Worm (Caenorhabditis elegans) whole organism, L1 larva: Measurements from ENCODE around the gene ZK177.11.

Experiments used
- C04F5.9 ChIP-seq: sonication (generic microtip); optimal IDR thresholded peaks from 2 replicates; lab custom pipeline; 2016; ENCODE audit warnings: missing genetic modification characterization, missing compliant biosample characterization
- C34B4.2 ChIP-seq: sonication (generic microtip); optimal IDR thresholded peaks from 2 replicates; lab custom pipeline; 2017; ENCODE audit warnings: mild to moderate bottlenecking, missing genetic modification characterization, missing compliant biosample characterization
- F16B12.6 ChIP-seq: fragments of 150-350 bp; optimal IDR thresholded peaks from 2 replicates; lab custom pipeline; 2014; ENCODE audit warnings: missing biosample characterization, missing genetic modification characterization
- Y116A8C.19 ChIP-seq: sonication (generic microtip); optimal IDR thresholded peaks from 2 replicates; lab custom pipeline; 2016; ENCODE audit warnings: missing compliant biosample characterization, missing genetic modification characterization, borderline replicate concordance
- aly-2 ChIP-seq: fragments of 150-350 bp; optimal IDR thresholded peaks from 2 replicates; lab custom pipeline; 2014; ENCODE audit warnings: missing biosample characterization, missing genetic modification characterization
- ama-1 ChIP-seq: fragments of 150-350 bp; optimal IDR thresholded peaks from 2 replicates; lab custom pipeline; 2014
- blmp-1 ChIP-seq: fragments of 150-350 bp; optimal IDR thresholded peaks from 2 replicates; lab custom pipeline; 2014; ENCODE audit warnings: missing biosample characterization, missing genetic modification characterization
- ceh-88 ChIP-seq: fragments of 200-800 bp; sonication (Bioruptor generic); IDR thresholded peaks from 2 replicates; pipeline ENCODE4 v1.3.6; 2022; ENCODE audit warnings: missing genetic modification characterization, missing compliant biosample characterization
- ceh-90 ChIP-seq: sonication (generic microtip); optimal IDR thresholded peaks from 2 replicates; lab custom pipeline; 2016; ENCODE audit warnings: missing genetic modification characterization, missing compliant biosample characterization
- dpl-1 ChIP-seq, 3 experiments: fragments of 150-350 bp in 2 of 3; sonication (generic microtip) in 1 of 3; optimal IDR thresholded peaks; 2 replicates each; lab custom pipeline; 2014 to 2017; ENCODE audit warnings: missing biosample characterization in 3 of 3, missing genetic modification characterization in 3 of 3, missing genetic modification reagents in 3 of 3
- dsc-1 ChIP-seq: sonication (generic microtip); optimal IDR thresholded peaks from 2 replicates; lab custom pipeline; 2016; ENCODE audit warnings: mild to moderate bottlenecking, missing genetic modification characterization, missing compliant biosample characterization
- efl-1 ChIP-seq, 4 experiments: fragments of 150-350 bp; optimal IDR thresholded peaks in 3 of 4; peaks in 1 of 4; 1 replicate in 1 of 4; 2 replicates in 3 of 4; lab custom pipeline; 2014; ENCODE audit warnings: missing biosample characterization in 2 of 4, missing genetic modification characterization in 2 of 4, missing genetic modification reagents in 2 of 4
- egl-27 ChIP-seq, 2 experiments: fragments of 150-350 bp in 1 of 2; sonication (generic microtip); optimal IDR thresholded peaks; 3 replicates each; lab custom pipeline; 2017 to 2018; ENCODE audit warnings: missing biosample characterization in 2 of 2, missing genetic modification characterization in 2 of 2, missing genetic modification reagents in 2 of 2
- elt-3 ChIP-seq, 6 experiments: fragments of 150-350 bp in 1 of 6; sonication (generic microtip); optimal IDR thresholded peaks; 2 replicates each; lab custom pipeline; 2017 to 2018; ENCODE audit warnings: missing biosample characterization in 6 of 6, missing genetic modification characterization in 6 of 6, inconsistent platforms in 1 of 6
- fkh-10 ChIP-seq: sonication (generic microtip); optimal IDR thresholded peaks from 2 replicates; lab custom pipeline; 2017; ENCODE audit warnings: missing biosample characterization, missing genetic modification reagents, missing genetic modification characterization
- fkh-4 ChIP-seq: sonication (generic microtip); optimal IDR thresholded peaks from 2 replicates; lab custom pipeline; 2016; ENCODE audit warnings: missing compliant biosample characterization, missing genetic modification characterization, borderline replicate concordance
- fkh-8 ChIP-seq: sonication (generic microtip); optimal IDR thresholded peaks from 2 replicates; lab custom pipeline; 2016; ENCODE audit warnings: mild to moderate bottlenecking, missing genetic modification characterization, missing compliant biosample characterization
- fos-1 ChIP-seq: fragments of 150-350 bp; optimal IDR thresholded peaks from 2 replicates; lab custom pipeline; 2014; ENCODE audit warnings: missing biosample characterization, missing genetic modification characterization
- grh-1 ChIP-seq: fragments of 200-800 bp; sonication (Bioruptor generic); IDR thresholded peaks from 2 replicates; pipeline ENCODE4 v1.3.6; 2022; ENCODE audit warnings: missing genetic modification reagents, missing genetic modification characterization, missing compliant biosample characterization
- hlh-17 ChIP-seq: fragments of 200-800 bp; sonication (Bioruptor generic); optimal IDR thresholded peaks from 2 replicates; lab custom pipeline; 2018; ENCODE audit warnings: missing genetic modification characterization, mild to moderate bottlenecking, missing compliant biosample characterization, moderate library complexity, borderline replicate concordance
- hlh-4 ChIP-seq: sonication (generic microtip); optimal IDR thresholded peaks from 2 replicates; lab custom pipeline; 2016; ENCODE audit warnings: mild to moderate bottlenecking, missing genetic modification characterization, missing compliant biosample characterization
- hpl-2 ChIP-seq: fragments of 150-350 bp; optimal IDR thresholded peaks from 2 replicates; lab custom pipeline; 2014; ENCODE audit warnings: missing biosample characterization, missing genetic modification reagents, missing genetic modification characterization
- lin-14 ChIP-seq: fragments of 200-800 bp; sonication (Bioruptor generic); optimal IDR thresholded peaks from 2 replicates; lab custom pipeline; 2018; ENCODE audit warnings: mild to moderate bottlenecking, missing genetic modification characterization, moderate library complexity, missing compliant biosample characterization
- lin-15B ChIP-seq: fragments of 150-350 bp; sonication (generic microtip); optimal IDR thresholded peaks from 3 replicates; lab custom pipeline; 2014; ENCODE audit warnings: missing biosample characterization, missing genetic modification characterization
- lin-35 ChIP-seq, 2 experiments: fragments of 150-350 bp; optimal IDR thresholded peaks; 2 replicates each; lab custom pipeline; 2014; ENCODE audit warnings: missing biosample characterization in 2 of 2, missing genetic modification characterization in 2 of 2, missing genetic modification reagents in 2 of 2
- lin-39 ChIP-seq: fragments of 150-350 bp; optimal IDR thresholded peaks from 2 replicates; lab custom pipeline; 2014; ENCODE audit warnings: missing biosample characterization, missing genetic modification reagents, missing genetic modification characterization
- lsy-2 ChIP-seq, 2 experiments: fragments of 150-350 bp; optimal IDR thresholded peaks; 2 replicates each; lab custom pipeline; 2014; ENCODE audit warnings: missing biosample characterization in 2 of 2, missing genetic modification characterization in 2 of 2
- mab-9 ChIP-seq: fragments of 200-800 bp; sonication (Bioruptor generic); IDR thresholded peaks from 2 replicates; pipeline ENCODE4 v1.3.6; 2022; ENCODE audit warnings: missing genetic modification reagents, missing genetic modification characterization, missing compliant biosample characterization
- nhr-11 ChIP-seq: fragments of 150-350 bp; optimal IDR thresholded peaks from 2 replicates; lab custom pipeline; 2014; ENCODE audit warnings: missing biosample characterization, missing genetic modification characterization
- nhr-20 ChIP-seq: sonication (generic microtip); optimal IDR thresholded peaks from 2 replicates; lab custom pipeline; 2016; ENCODE audit warnings: mild to moderate bottlenecking, missing genetic modification characterization, missing compliant biosample characterization
- nhr-237 ChIP-seq: fragments of 150-350 bp; optimal IDR thresholded peaks from 2 replicates; lab custom pipeline; 2014; ENCODE audit warnings: missing biosample characterization, missing genetic modification characterization
- nhr-28 ChIP-seq: fragments of 150-350 bp; optimal IDR thresholded peaks from 2 replicates; lab custom pipeline; 2014; ENCODE audit warnings: missing biosample characterization, missing genetic modification characterization
- nhr-71 ChIP-seq: sonication (generic microtip); optimal IDR thresholded peaks from 2 replicates; lab custom pipeline; 2016; ENCODE audit warnings: mild to moderate bottlenecking, missing genetic modification characterization, moderate library complexity, missing compliant biosample characterization
- nhr-77 ChIP-seq: fragments of 150-350 bp; optimal IDR thresholded peaks from 2 replicates; lab custom pipeline; 2014; ENCODE audit warnings: missing biosample characterization, missing genetic modification characterization
- nhr-85 ChIP-seq: sonication (generic microtip); peaks from one replicate; lab custom pipeline; 2016; ENCODE audit warnings: missing genetic modification characterization, inconsistent platforms, missing compliant biosample characterization
- nhr-90 ChIP-seq: sonication (generic microtip); optimal IDR thresholded peaks from 2 replicates; lab custom pipeline; 2016; ENCODE audit warnings: mild to moderate bottlenecking, missing genetic modification characterization, missing compliant biosample characterization; ENCODE audit not compliant: poor library complexity
- pag-3 ChIP-seq: sonication (generic microtip); optimal IDR thresholded peaks from 2 replicates; lab custom pipeline; 2017; ENCODE audit warnings: missing genetic modification characterization, mild to moderate bottlenecking, missing compliant biosample characterization, antibody characterized with exemption, borderline replicate concordance; ENCODE audit not compliant: insufficient read depth
- pax-3 ChIP-seq: fragments of 200-800 bp; sonication (Bioruptor generic); optimal IDR thresholded peaks from 2 replicates; lab custom pipeline; 2018; ENCODE audit warnings: mild to moderate bottlenecking, missing genetic modification characterization, moderate library complexity, missing compliant biosample characterization
- pqm-1 ChIP-seq: sonication (generic microtip); optimal IDR thresholded peaks from 3 replicates; lab custom pipeline; 2017; ENCODE audit warnings: missing biosample characterization, missing genetic modification characterization
- rnt-1 ChIP-seq: sonication (generic microtip); optimal IDR thresholded peaks from 2 replicates; lab custom pipeline; 2016; ENCODE audit warnings: mild to moderate bottlenecking, missing genetic modification characterization, moderate library complexity, missing compliant biosample characterization
- skn-1 ChIP-seq: fragments of 150-350 bp; optimal IDR thresholded peaks from 2 replicates; lab custom pipeline; 2014; ENCODE audit warnings: missing biosample characterization, missing genetic modification characterization
- snu-23 ChIP-seq: sonication (generic microtip); optimal IDR thresholded peaks from 2 replicates; lab custom pipeline; 2016; ENCODE audit warnings: missing genetic modification characterization, missing compliant biosample characterization
- sox-4 ChIP-seq: sonication (generic microtip); optimal IDR thresholded peaks from 2 replicates; lab custom pipeline; 2016; ENCODE audit warnings: missing genetic modification characterization, missing compliant biosample characterization
- sptf-1 ChIP-seq: fragments of 150-350 bp; optimal IDR thresholded peaks from 2 replicates; lab custom pipeline; 2014; ENCODE audit warnings: missing biosample characterization, missing genetic modification characterization
- sup-37 ChIP-seq: fragments of 200-800 bp; sonication (Bioruptor generic); optimal IDR thresholded peaks from 2 replicates; lab custom pipeline; 2018; ENCODE audit warnings: mild to moderate bottlenecking, missing genetic modification characterization, missing compliant biosample characterization
- swsn-7 ChIP-seq: sonication (generic microtip); optimal IDR thresholded peaks from 2 replicates; lab custom pipeline; 2016; ENCODE audit warnings: missing genetic modification characterization, missing compliant biosample characterization
- unc-30 ChIP-seq: sonication (generic microtip); optimal IDR thresholded peaks from 2 replicates; lab custom pipeline; 2017; ENCODE audit warnings: missing biosample characterization, missing genetic modification characterization
- unc-86 ChIP-seq: sonication (generic microtip); optimal IDR thresholded peaks from 2 replicates; lab custom pipeline; 2016; ENCODE audit warnings: missing genetic modification characterization, missing compliant biosample characterization
- vab-15 ChIP-seq: sonication (generic microtip); optimal IDR thresholded peaks from 2 replicates; lab custom pipeline; 2017; ENCODE audit warnings: missing genotype, mild to moderate bottlenecking, missing genetic modification characterization, missing compliant biosample characterization
- xbp-1 ChIP-seq: sonication (generic microtip); optimal IDR thresholded peaks from 2 replicates; lab custom pipeline; 2016; ENCODE audit warnings: missing genetic modification characterization, missing compliant biosample characterization
- zag-1 ChIP-seq: fragments of 150-350 bp; optimal IDR thresholded peaks from 2 replicates; lab custom pipeline; 2014; ENCODE audit warnings: missing biosample characterization, missing genetic modification characterization
- zip-4 ChIP-seq: fragments of 200-800 bp; sonication (Bioruptor generic); optimal IDR thresholded peaks from 2 replicates; lab custom pipeline; 2018; ENCODE audit warnings: mild to moderate bottlenecking, missing genetic modification characterization, moderate library complexity, missing compliant biosample characterization
- ztf-4 ChIP-seq: fragments of 150-350 bp; optimal IDR thresholded peaks from 2 replicates; lab custom pipeline; 2014; ENCODE audit warnings: missing biosample characterization, missing genetic modification characterization

ZK177.11 gene

ce11 chrII:5544145-5544515 lies 21.4 kb downstream of the ZK177.11 start:
- TF ChIP-seq lin-14 (peak; percentile 32), ama-1 (lab: Kevin White, UChicago) (peak; percentile 97), snu-23 (GFP tag; lab: Kevin White, UChicago) (peak; percentile 70), nhr-77 (peak; percentile 78), lsy-2 (tag; optimal IDR thresholded peaks at IDR 0.05; lab: Kevin White, UChicago) (peak; percentile 50 to 72), vab-15 (tag; lab: Kevin White, UChicago) (no peak), sup-37 (GFP tag; lab: Kevin White, UChicago) (no peak), ztf-4 (tag; lab: Kevin White, UChicago) (peak; percentile 37), C34B4.2 (tag; lab: Kevin White, UChicago) (no peak), grh-1 (GFP tag; lab: Robert Waterston, UW) (no peak), fkh-10 (GFP tag; lab: Kevin White, UChicago) (no peak), nhr-237 (tag; lab: Kevin White, UChicago) (no peak), nhr-28 (tag; lab: Kevin White, UChicago) (no peak), zag-1 (no peak), sptf-1 (tag; lab: Kevin White, UChicago) (no peak), fos-1 (tag; lab: Kevin White, UChicago) (no peak), nhr-11 (tag; lab: Kevin White, UChicago) (no peak), pqm-1 (tag; lab: Kevin White, UChicago) (no peak), lin-15B (no peak), unc-86 (tag; lab: Kevin White, UChicago) (no peak), F16B12.6 (tag; lab: Kevin White, UChicago) (peak; percentile 24), aly-2 (no peak), Y116A8C.19 (tag; lab: Kevin White, UChicago) (no peak), fkh-8 (tag; lab: Kevin White, UChicago) (no peak), ceh-88 (GFP tag; lab: Robert Waterston, UW) (no peak), dsc-1 (peak; percentile 5), lin-35 (GFP tag; optimal IDR thresholded peaks at IDR 0.05; lab: Kevin White, UChicago) (peak; percentile 15 to 59), efl-1 (optimal IDR thresholded peaks at IDR 0.05; lab: Kevin White, UChicago) (peak; percentile 33 to 37), efl-1 (GFP tag; optimal IDR thresholded peaks at IDR 0.05 in 1 of 2; lab: Kevin White, UChicago) (peak in 1 of 2 experiments; percentile 91), nhr-20 (peak; percentile 77), nhr-90 (tag; lab: Kevin White, UChicago) (peak; percentile 69), C04F5.9 (tag; lab: Kevin White, UChicago) (peak; percentile 57), pag-3 (tag; lab: Kevin White, UChicago) (no peak), ceh-90 (tag; lab: Kevin White, UChicago) (no peak), sox-4 (tag; lab: Kevin White, UChicago) (no peak), mab-9 (GFP tag; lab: Robert Waterston, UW) (no peak), hlh-17 (GFP tag; lab: Kevin White, UChicago) (no peak), lin-39 (tag; lab: Kevin White, UChicago) (peak; percentile 70), swsn-7 (tag; lab: Kevin White, UChicago) (peak; percentile 95), nhr-71 (tag; lab: Kevin White, UChicago) (peak; percentile 79), elt-3 (tag; optimal IDR thresholded peaks at IDR 0.05; lab: Kevin White, UChicago) (no peak), blmp-1 (tag; lab: Kevin White, UChicago) (no peak), hpl-2 (GFP tag; lab: Kevin White, UChicago) (no peak), pax-3 (tag; lab: Kevin White, UChicago) (no peak), dpl-1 (GFP tag; optimal IDR thresholded peaks at IDR 0.05; lab: Kevin White, UChicago) (peak; percentile 11 to 47 (median 25)), unc-30 (no peak), fkh-4 (tag; lab: Kevin White, UChicago) (no peak), rnt-1 (peak; percentile 91), zip-4 (GFP tag; lab: Kevin White, UChicago) (no peak), nhr-85 (tag; lab: Kevin White, UChicago) (peak; percentile 66), xbp-1 (tag; lab: Kevin White, UChicago) (peak; percentile 27), skn-1 (tag; lab: Kevin White, UChicago) (peak; percentile 26), egl-27 (tag; optimal IDR thresholded peaks at IDR 0.05; lab: Kevin White, UChicago) (no peak), hlh-4 (no peak)
